Worm (Caenorhabditis elegans) whole organism, L4/young adult: ENCODE results near the gene tin-9.2.

Experiments
- dao-5 ChIP-seq: sonication (generic microtip); optimal IDR thresholded peaks from 2 replicates; lab custom pipeline; 2016; ENCODE audit warnings: missing genotype, missing genetic modification characterization, moderate library complexity, missing compliant biosample characterization
- him-1 ChIP-seq: sonication (generic microtip); optimal IDR thresholded peaks from 2 replicates; lab custom pipeline; 2016; ENCODE audit warnings: missing genotype, missing genetic modification reagents, missing genetic modification characterization, missing compliant biosample characterization

DNA sequence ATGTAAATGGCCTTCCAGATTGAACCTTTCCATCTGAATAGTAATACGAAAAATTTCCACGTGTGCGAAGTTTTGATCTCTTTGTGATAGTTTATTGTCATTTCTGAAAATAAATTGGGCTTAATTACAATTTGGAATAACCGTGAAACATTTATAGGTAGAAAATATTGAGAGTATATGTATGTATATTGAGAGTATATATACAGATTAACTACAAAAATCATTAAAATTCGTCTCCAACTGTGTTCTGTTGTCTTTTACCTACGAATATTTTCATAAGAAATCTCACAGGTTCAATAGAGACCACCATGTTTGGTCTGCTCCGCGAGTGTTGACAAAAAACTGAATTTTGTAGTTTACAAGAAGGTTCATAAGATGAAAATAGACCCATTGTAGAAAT, 14.2 kb downstream of the tin-9.2 start, which contains the start of gene best-2:
- no peak for TF ChIP-seq him-1 (tag; lab: Kevin White, UChicago)
- no peak for TF ChIP-seq dao-5
